Worm (Caenorhabditis elegans): Measurements from ENCODE around the gene F14F8.9.
A peak's percentile ranks its signal among the peaks of the same experiment; 100 is the strongest.

Gene F14F8.9

DNA sequence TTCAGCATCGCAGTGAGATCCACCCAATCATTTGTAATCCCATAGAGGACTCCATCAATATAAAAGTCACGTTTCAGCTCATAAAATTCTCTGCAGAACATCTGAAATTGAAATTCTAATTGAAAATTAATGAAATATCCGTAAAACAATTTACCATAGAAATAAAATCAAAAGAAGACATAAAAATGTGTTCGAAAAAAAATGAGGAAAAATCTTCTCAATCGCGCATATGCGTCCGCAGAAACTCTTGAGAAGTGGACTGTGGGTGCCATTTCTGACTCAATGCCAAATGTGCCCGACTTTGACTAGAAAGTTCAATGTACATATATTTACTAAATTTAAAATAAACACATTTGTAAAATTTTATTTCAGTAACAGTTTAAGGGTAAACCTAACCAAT lies at the start of gene F14F8.9:
F14F8.9 (minus strand) TSS at position 101 of the 400 bp plus-strand sequence.
- TF ChIP-seq ets-5 (GFP tag; IDR thresholded peaks at IDR 0.05) (no peak), lir-3 (tag; optimal IDR thresholded peaks at IDR 0.05; ENCODE audit: poor library complexity) (no peak), skn-1 (tag; optimal IDR thresholded peaks at IDR 0.05) (no peak), swsn-7 (tag; optimal IDR thresholded peaks at IDR 0.05) (no peak)

ce11 chrV:16716574-16716973 lies 48.2 kb upstream of the F14F8.9 start, which contains the start of gene srh-137:
Gene srh-137 (minus strand): TSS chrV:16716674.
- no peak for TF ChIP-seq F16B12.6 (tag; optimal IDR thresholded peaks at IDR 0.05)
- no peak for TF ChIP-seq ets-5 (GFP tag; IDR thresholded peaks at IDR 0.05)
- TF ChIP-seq ceh-82 (tag; optimal IDR thresholded peaks at IDR 0.05), result no peak

DNA sequence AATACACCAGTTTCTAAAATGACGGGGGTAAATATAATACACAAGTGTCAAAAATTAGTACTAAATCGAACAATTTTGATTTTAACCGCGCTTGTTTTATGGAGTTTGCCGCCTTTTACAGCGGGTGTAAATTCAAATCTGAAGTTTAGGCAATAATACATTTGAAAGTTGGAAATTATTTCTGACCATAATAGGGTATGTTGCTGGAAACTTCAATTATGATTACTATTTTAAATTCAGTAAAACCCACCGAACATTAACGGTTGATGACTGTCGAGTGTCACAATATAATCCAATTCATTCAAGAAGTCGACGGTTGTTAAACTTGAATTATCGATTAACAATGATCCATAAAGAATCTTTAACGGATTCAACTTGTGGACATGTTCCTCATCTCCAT lies 45.4 kb upstream of the F14F8.9 start:
- no peak for TF ChIP-seq fos-1 (tag; optimal IDR thresholded peaks at IDR 0.05)
- TF ChIP-seq snu-23 (GFP tag; optimal IDR thresholded peaks at IDR 0.05), result no peak
- TF ChIP-seq sup-37 (GFP tag; optimal IDR thresholded peaks at IDR 0.05), result no peak
- TF ChIP-seq lin-13 (GFP tag; optimal IDR thresholded peaks at IDR 0.05), result no peak
- no peak for TF ChIP-seq ceh-88 (GFP tag; IDR thresholded peaks at IDR 0.05)
- no peak for TF ChIP-seq pag-3 (tag; optimal IDR thresholded peaks at IDR 0.05; ENCODE audit: borderline replicate concordance, insufficient read depth)
- no peak for TF ChIP-seq lin-35 (GFP tag; optimal IDR thresholded peaks at IDR 0.05)
- no peak for TF ChIP-seq ceh-82 (tag; optimal IDR thresholded peaks at IDR 0.05)
- TF ChIP-seq unc-130 (tag; optimal IDR thresholded peaks at IDR 0.05), result no peak
- TF ChIP-seq pax-3 (tag; optimal IDR thresholded peaks at IDR 0.05), result no peak
- no peak for TF ChIP-seq ceh-63 (GFP tag; optimal IDR thresholded peaks at IDR 0.05)
- no peak for TF ChIP-seq fkh-8 (tag; optimal IDR thresholded peaks at IDR 0.05)
- no peak for TF ChIP-seq nhr-12 (tag; optimal IDR thresholded peaks at IDR 0.05)
- no peak for TF ChIP-seq egl-13 (tag; optimal IDR thresholded peaks at IDR 0.05)
- TF ChIP-seq Y116A8C.19 (tag; optimal IDR thresholded peaks at IDR 0.05; ENCODE audit: borderline replicate concordance), result no peak
- no peak for TF ChIP-seq alr-1 (tag; optimal IDR thresholded peaks at IDR 0.05; ENCODE audit: borderline replicate concordance)
- TF ChIP-seq skn-1 (tag; optimal IDR thresholded peaks at IDR 0.05), result no peak
- no peak for TF ChIP-seq irx-1 (tag; optimal IDR thresholded peaks at IDR 0.05)
- no peak for TF ChIP-seq lin-39 (tag; optimal IDR thresholded peaks at IDR 0.05)
- TF ChIP-seq nhr-85 (tag), result no peak

DNA sequence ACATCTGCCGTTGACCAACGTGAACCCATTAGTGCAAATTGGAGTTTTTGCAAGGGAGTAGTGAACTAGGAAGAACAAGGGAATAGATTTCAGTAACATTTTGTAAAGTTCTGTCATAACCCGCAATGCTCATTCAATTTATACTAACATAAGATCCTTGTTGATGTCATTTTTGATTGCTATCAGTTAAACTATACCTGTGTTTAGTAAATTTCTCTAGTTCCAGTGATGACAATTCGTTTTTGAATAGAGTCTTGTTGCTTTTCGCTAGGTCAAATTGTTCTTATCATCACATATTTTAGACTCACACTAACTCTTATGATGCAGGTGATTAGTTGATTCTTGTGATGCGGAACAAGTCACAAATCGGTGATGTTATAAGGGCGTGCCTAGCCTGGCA lies 38.2 kb upstream of the F14F8.9 start, which contains the start of gene clec-9:
clec-9 (minus strand) TSS at position 101 of the 400 bp plus-strand sequence.
- TF ChIP-seq unc-130 (tag; optimal IDR thresholded peaks at IDR 0.05), result no peak
- TF ChIP-seq fkh-4 (tag; optimal IDR thresholded peaks at IDR 0.05; ENCODE audit: borderline replicate concordance), result no peak

DNA sequence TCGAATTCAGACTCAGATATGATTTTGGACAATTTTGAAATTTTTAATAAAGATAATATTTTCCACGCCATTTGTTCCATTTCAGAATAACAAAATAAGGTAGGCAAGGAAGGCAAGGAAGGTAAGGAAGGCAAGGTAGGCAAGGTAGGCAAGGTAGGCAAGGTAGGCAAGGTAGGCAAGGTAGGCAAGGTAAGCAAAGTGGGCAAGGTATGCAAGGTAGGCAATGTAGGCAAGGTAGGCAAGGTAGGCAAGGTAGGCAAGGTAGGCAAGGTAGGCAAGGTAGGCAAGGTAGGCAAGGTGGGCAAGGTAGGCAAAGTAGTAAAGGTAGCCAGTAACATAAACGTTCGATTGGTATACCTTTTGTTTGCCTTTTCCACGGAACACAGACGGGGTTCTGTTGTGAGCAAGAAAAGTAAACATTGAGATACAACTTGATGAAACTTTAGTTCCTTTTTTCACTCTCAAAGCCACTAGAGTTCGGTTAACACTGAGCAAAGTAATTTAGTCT lies 31.4 kb upstream of the F14F8.9 start, which contains the start of gene Y70C5C.1:
Y70C5C.1 (plus strand) TSS at position 458 of the 508 bp plus-strand sequence.
- no peak for TF ChIP-seq ztf-11 (tag; optimal IDR thresholded peaks at IDR 0.05)
- no peak for TF ChIP-seq efl-1 (optimal IDR thresholded peaks at IDR 0.05)
- TF ChIP-seq efl-1 (GFP tag; optimal IDR thresholded peaks at IDR 0.05 in 1 of 2), result peak in 1 of 2 experiments; percentile 85

DNA sequence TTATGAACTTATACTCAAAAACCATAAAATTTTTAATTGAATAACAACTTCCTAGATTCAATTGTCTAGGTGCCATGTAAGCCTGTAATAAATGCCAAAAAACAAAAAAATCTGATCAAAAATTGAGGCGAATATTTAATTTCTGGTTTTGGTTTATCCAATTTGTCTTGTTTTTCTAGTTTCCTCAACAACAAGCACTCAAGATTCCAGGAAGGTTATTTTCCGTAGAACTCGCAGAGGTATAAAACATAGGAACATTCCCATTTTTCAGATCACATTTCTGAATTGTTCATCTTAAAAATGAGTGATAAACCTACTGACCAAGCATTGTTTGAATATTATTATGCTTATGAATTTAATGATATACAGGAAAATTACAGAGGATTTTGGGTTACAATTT lies 28.8 kb upstream of the F14F8.9 start, which contains the start of gene srw-41:
srw-41 (plus strand) TSS at position 301 of the 400 bp plus-strand sequence.
- TF ChIP-seq sptf-1 (tag; optimal IDR thresholded peaks at IDR 0.05) (no peak), grh-1 (GFP tag; IDR thresholded peaks at IDR 0.05) (no peak), unc-130 (tag; optimal IDR thresholded peaks at IDR 0.05) (no peak), lin-13 (GFP tag; optimal IDR thresholded peaks at IDR 0.05) (no peak), xbp-1 (tag; optimal IDR thresholded peaks at IDR 0.05) (no peak), hlh-4 (tag; optimal IDR thresholded peaks at IDR 0.05) (no peak), ceh-82 (tag; optimal IDR thresholded peaks at IDR 0.05) (no peak), unc-86 (tag; optimal IDR thresholded peaks at IDR 0.05) (no peak), mdl-1 (tag; optimal IDR thresholded peaks at IDR 0.05) (no peak), fos-1 (tag; optimal IDR thresholded peaks at IDR 0.05) (no peak), pax-3 (tag; optimal IDR thresholded peaks at IDR 0.05) (no peak), sox-4 (tag; optimal IDR thresholded peaks at IDR 0.05) (no peak), dpl-1 (GFP tag; optimal IDR thresholded peaks at IDR 0.05) (no peak), pag-3 (tag; optimal IDR thresholded peaks at IDR 0.05; ENCODE audit: borderline replicate concordance, insufficient read depth) (no peak), unc-98 (GFP tag; IDR thresholded peaks at IDR 0.05) (no peak), efl-3 (GFP tag; optimal IDR thresholded peaks at IDR 0.05) (no peak), nhr-71 (tag; optimal IDR thresholded peaks at IDR 0.05) (no peak), mep-1 (tag; optimal IDR thresholded peaks at IDR 0.05) (no peak), pqm-1 (tag; optimal IDR thresholded peaks at IDR 0.05) (no peak)
